Fruit fly (Drosophila melanogaster): Measurements from ENCODE around the gene CG2519.

CG2519 gene

DNA sequence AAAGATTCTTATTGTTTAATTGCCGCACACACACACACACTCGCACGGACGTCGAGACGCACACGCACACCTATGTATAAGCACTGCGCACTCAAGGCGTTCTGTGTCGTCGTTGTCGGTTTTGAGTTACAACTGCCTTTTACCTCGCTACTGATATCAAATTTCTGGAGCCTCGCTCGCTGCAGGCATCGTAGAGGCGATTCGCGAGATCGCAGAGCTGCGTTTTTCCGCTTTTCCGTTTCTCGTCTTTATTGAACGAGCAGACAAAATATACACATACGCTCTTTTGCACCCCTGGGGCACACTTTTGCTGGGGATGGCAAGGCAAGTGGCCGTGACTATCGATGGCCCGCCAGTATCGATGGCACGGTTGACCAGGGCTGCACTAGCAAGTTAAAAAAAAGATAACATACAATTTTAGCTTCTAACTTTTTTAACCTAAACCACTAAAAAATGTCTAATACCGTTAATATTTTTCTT, at the start of gene CG2519:
Gene CG2519, minus strand, starts transcription at position 312 of the 480 bp plus-strand sequence.
- peak; percentile 31 for TF ChIP-seq CG17801 (GFP tag; optimal IDR thresholded peaks at IDR 0.05; ENCODE audit: partially characterized antibody)

- TF ChIP-seq CG17801 (GFP tag; optimal IDR thresholded peaks at IDR 0.05; ENCODE audit: partially characterized antibody): peak; percentile 40
Measured at dm6 chr3R:5594878-5595277, 47.3 kb upstream of the CG2519 start.

- TF ChIP-seq CG17801 (GFP tag; optimal IDR thresholded peaks at IDR 0.05; ENCODE audit: partially characterized antibody): peak; percentile 22
Measured at dm6 chr3R:5592009-5592572, 44.5 kb upstream of the CG2519 start.

- TF ChIP-seq CG17801 (GFP tag; optimal IDR thresholded peaks at IDR 0.05; ENCODE audit: partially characterized antibody): peak; percentile 69
Measured at dm6 chr3R:5591398-5591853, 43.9 kb upstream of the CG2519 start, which contains the start of the genes noi and Vha26. TSS of gene noi (minus strand) at chr3R:5591459. TSS of gene Vha26 (plus strand) at chr3R:5591763.

DNA sequence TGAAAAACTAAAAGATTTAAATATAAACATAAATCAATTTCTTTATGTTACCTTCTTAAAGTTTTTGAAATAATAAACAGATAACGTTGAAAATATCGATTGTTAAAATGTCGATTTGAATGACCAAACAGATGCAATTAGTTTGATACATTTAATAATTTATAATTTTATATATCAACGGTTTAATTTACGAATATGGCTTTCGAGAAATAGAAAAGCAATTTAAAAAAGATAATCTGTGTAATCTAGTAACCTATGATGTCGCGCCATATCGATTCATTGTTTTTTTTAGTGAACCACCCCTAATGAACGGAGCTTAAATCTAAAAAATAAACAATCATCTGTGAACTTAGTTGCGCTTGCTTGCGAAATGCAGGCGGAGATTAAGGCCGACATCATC, 41.0 kb upstream of the CG2519 start, which contains the start of gene PolZ2:
Gene PolZ2, plus strand, starts transcription at position 301 of the 400 bp plus-strand sequence.
- no peak for TF ChIP-seq CG17801 (GFP tag; optimal IDR thresholded peaks at IDR 0.05; ENCODE audit: partially characterized antibody)

DNA sequence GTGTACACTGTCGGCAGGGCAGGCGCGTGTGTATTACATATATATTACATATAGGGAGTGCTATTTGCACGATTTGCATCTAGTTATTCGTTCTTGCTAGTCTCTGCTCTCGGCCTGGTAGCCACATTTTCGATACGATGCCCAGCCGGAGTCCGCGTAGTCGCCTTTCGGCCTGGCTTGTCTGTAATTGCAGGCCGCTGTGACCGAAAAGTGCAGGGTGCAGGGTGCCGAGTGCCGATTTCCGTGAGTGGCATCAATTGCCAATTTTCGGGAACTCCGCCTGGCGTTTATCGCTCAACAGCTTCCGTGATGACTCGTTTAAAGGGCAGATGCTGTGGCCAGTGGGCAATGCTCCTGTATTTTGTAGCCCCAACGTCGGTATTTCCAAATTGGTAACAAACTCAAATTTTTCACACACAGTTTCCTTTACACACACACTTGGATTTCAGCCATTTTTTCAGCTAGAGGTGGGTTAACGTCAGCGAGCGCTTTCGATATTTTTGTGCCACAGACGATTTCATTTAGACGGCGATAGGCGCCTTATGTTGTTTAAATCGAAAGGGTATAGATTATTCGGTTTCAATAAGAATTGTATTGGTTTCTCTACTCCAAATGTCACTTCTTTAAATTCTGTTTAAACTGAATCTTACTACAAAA, 40.4 kb upstream of the CG2519 start, which contains the start of gene CG2926:
Gene CG2926, minus strand, starts transcription at position 518 of the 657 bp plus-strand sequence.
- TF ChIP-seq CG17801 (GFP tag; optimal IDR thresholded peaks at IDR 0.05; ENCODE audit: partially characterized antibody): no peak

- TF ChIP-seq CG17801 (GFP tag; optimal IDR thresholded peaks at IDR 0.05; ENCODE audit: partially characterized antibody): no peak
Measured at dm6 chr3R:5573883-5574282, 26.3 kb upstream of the CG2519 start.

dm6 chr3R:5572900-5573665, 25.5 kb upstream of the CG2519 start:
- no peak for TF ChIP-seq CG17801 (GFP tag; optimal IDR thresholded peaks at IDR 0.05; ENCODE audit: partially characterized antibody)

DNA sequence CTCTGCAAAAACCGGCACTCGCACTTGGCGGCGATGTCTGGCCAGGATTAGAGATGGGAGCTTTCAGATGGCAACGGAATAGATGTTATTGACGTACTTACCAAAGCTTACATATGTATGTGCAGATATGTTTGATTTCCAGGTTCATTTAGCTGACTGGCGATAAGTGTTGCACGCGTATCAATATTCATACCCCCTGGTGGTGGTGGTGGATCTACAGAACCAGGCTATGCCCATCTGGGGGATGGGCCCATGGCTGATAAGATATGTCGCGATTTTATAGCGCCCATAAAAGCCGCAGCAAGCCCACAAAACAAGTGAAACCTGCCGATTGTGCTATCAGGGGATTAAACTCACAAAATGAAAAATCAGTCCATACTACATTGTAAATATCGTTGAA, 24.2 kb upstream of the CG2519 start:
- no peak for TF ChIP-seq CG17801 (GFP tag; optimal IDR thresholded peaks at IDR 0.05; ENCODE audit: partially characterized antibody)

DNA sequence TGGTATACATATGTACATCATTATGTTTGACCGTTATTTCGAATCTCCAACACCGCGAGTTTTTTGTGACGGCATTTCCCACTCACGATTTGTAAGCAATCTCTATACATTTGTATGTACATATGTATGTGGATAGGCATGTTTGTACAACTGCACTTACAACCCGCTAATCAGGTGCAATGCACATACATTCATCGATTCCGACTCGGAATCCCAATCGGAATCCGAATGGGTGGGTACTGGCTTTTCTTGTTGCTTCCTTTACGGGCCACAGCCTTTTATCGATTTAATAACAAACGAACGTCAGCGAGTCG, 23.8 kb upstream of the CG2519 start:
- no peak for TF ChIP-seq CG17801 (GFP tag; optimal IDR thresholded peaks at IDR 0.05; ENCODE audit: partially characterized antibody)

DNA sequence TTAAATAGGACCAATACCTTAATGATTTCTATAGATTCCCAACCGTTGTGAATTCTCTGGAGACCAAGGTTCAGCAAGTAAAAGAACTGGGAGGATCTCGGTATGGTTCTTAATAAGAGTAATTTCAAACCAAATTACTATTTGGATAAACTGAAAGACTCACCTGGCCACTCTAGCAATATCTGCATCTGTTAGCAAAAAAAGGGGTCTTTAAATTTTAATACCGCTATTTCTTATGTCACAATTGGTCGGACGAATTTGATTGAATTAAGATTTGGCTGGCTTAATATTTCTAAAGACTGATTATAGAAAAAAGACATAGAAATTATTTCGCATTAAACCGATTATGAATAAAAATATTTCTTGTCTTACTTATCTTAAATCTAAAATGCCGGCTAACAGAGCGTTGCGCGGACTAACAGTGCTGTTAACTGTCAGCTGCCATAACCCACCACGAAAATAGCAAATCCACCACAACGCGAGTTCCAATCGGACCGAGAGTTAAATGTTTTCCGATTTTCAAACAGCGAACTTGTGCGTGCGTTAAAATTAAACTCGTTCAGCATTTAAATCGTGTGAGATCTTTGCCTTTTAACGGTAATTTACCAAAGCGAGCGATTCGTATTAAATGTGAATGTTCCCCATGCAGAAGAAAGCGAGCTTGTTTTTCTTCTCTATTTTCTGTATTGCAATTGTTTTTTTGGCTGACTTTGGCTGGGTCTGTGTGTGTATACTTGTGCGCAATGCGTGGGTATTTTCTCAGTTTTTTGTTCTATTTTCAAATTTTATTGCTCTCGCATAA, 23.3 kb upstream of the CG2519 start, which contains the start of gene CRMP:
Gene CRMP, plus strand, starts transcription at position 474 of the 802 bp plus-strand sequence.
- peak; percentile 74 for TF ChIP-seq CG17801 (GFP tag; optimal IDR thresholded peaks at IDR 0.05; ENCODE audit: partially characterized antibody)

DNA sequence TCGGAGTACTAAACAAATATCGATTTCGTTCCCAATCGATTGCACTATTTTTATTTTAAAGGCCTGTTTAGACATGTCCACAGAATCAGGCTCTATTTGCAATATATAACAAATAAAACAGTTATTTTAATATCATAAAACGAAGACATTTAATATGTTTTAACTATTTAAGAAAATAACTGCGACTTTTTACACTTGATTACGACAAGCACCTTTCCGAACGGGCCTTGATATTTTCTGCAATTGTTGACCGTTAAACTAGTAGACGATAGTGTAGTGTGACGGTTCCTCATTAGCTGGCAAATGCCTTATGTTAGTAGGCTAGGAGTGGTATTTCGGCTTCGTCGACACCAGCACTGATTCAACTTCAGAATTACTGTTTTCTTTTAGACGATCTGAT, 21.0 kb upstream of the CG2519 start, which contains the start of the genes CG2931 and Rheb:
Gene CG2931, minus strand, starts transcription at position 26 of the 400 bp plus-strand sequence.
Gene Rheb, plus strand, starts transcription at position 332 of the 400 bp plus-strand sequence.
- peak; percentile 65 for TF ChIP-seq CG17801 (GFP tag; optimal IDR thresholded peaks at IDR 0.05; ENCODE audit: partially characterized antibody)

- peak; percentile 75 for TF ChIP-seq CG17801 (GFP tag; optimal IDR thresholded peaks at IDR 0.05; ENCODE audit: partially characterized antibody)
Measured at dm6 chr3R:5565623-5566022, 18.0 kb upstream of the CG2519 start.

DNA sequence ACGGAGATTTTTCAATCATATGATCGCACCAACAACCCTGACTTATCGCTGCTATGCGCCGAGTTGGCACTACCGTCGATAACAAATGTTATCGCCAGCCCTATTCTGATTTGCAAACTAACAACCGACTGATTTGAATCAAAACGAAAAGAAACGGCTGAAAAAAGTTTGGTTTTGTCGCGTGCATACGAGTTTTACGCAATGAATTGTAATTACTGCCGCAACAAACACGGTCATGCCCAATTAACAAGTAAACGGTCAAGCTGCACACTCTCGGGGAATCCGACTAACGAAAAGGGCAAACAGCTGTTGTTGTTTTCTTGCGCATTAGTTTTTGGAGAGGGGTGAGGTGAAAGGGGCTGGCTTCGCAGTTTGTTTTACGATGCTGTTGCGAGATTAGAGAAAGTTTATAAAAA, 17.2 kb upstream of the CG2519 start, which contains the start of the genes CG14671 and CG12746:
Gene CG14671, minus strand, starts transcription at position 41 of the 416 bp plus-strand sequence.
Gene CG12746, plus strand, starts transcription at position 91 of the 416 bp plus-strand sequence.
- no peak for TF ChIP-seq CG17801 (GFP tag; optimal IDR thresholded peaks at IDR 0.05; ENCODE audit: partially characterized antibody)
